4 fruit fly cellular contexts compared by ENCODE assay signal in the genomic region with DNA sequence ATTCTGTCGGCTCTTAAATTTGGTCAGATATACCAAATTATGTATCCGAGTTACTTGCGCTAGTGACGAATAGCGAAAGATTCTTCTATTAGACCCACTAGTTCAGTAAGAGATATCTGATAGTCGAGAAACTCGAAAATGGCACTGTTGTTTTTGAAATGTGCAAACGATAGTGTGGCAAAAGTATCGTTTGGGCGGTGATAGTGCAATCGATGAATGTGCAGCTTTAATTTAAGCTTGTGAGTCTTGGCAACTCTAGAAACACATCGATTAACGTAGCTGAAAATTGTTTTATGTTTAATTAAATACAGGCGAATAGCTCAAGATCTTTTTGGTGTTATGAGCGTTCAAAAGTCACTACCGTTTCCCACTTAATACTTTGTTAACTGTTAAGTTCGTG.
TF ChIP-seq lines count a peak whose summit lies in the region.

Gene STUB1 (plus strand): TSS at position 232 of the 400 bp plus-strand sequence.

- no peak for TF ChIP-seq CTCF in whole organism, embryonic (GFP tag; optimal IDR thresholded peaks at IDR 0.05; lab: Kevin White, UChicago)

TF ChIP-seq in whole organism, adult, 20 proteins besides CTCF, POLR2A, EP300 and RAD21:
- peak; percentile 71 for TF ChIP-seq bab1 (GFP tag; optimal IDR thresholded peaks at IDR 0.05; lab: Kevin White, UChicago)
- peak; percentile 95 for TF ChIP-seq CG14711 (tag; optimal IDR thresholded peaks at IDR 0.05; lab: Kevin White, UChicago)
- TF ChIP-seq CG33017 (tag; optimal IDR thresholded peaks at IDR 0.05; lab: Kevin White, UChicago) = no peak

TF ChIP-seq in whole organism, embryonic, 481 proteins besides CTCF, POLR2A, EP300 and RAD21 (continues in another document):
- TF ChIP-seq CHES-1-like (GFP tag; optimal IDR thresholded peaks at IDR 0.05; lab: Kevin White, UChicago) (peak; percentile 43), row (GFP tag; IDR thresholded peaks at IDR 0.05; lab: Robert Waterston, UW) (peak; percentile 77), Trl (optimal IDR thresholded peaks at IDR 0.05; lab: Kevin White, UChicago) (no peak), Trl (GFP tag; optimal IDR thresholded peaks at IDR 0.05; lab: Kevin White, UChicago) (no peak), unc-4 (GFP tag; IDR thresholded peaks at IDR 0.05; lab: Robert Waterston, UW; ENCODE audit: partially characterized antibody) (peak; percentile 96), zen2 (GFP tag; IDR thresholded peaks at IDR 0.05; lab: Robert Waterston, UW; ENCODE audit: partially characterized antibody) (peak; percentile 99), CG6272 (GFP tag; IDR thresholded peaks at IDR 0.05; lab: Robert Waterston, UW) (peak; percentile 31; the same call in 1 of the 2 replicates), grn (GFP tag; optimal IDR thresholded peaks at IDR 0.05; lab: Kevin White, UChicago) (no peak), onecut (GFP tag; IDR thresholded peaks at IDR 0.05; lab: Robert Waterston, UW) (peak; percentile 51), Xbp1 (GFP tag; optimal IDR thresholded peaks at IDR 0.05; lab: Kevin White, UChicago) (peak; percentile 16), Chrac-16 (GFP tag; optimal IDR thresholded peaks at IDR 0.05; lab: Kevin White, UChicago) (peak; percentile 22), HLH4C (GFP tag; IDR thresholded peaks at IDR 0.05; lab: Robert Waterston, UW; ENCODE audit: partially characterized antibody) (peak; percentile 100), CG30020 (tag; optimal IDR thresholded peaks at IDR 0.05; lab: Kevin White, UChicago) (peak; percentile 62), mam (GFP tag; optimal IDR thresholded peaks at IDR 0.05; lab: Kevin White, UChicago) (peak; percentile 43), CG1602 (GFP tag; optimal IDR thresholded peaks at IDR 0.05; lab: Kevin White, UChicago) (no peak), pfk (GFP tag; optimal IDR thresholded peaks at IDR 0.05; lab: Kevin White, UChicago) (peak; percentile 50), MBD-R2 (GFP tag; IDR thresholded peaks at IDR 0.05; lab: Robert Waterston, UW) (peak; percentile 91), pzg (GFP tag; optimal IDR thresholded peaks at IDR 0.05; lab: Kevin White, UChicago) (peak; percentile 90), B-H2 (GFP tag; optimal IDR thresholded peaks at IDR 0.05; lab: Kevin White, UChicago) (peak; percentile 52), CG14860 (GFP tag; IDR thresholded peaks at IDR 0.05; lab: Robert Waterston, UW; ENCODE audit: partially characterized antibody) (peak; percentile 99), gem (tag; optimal IDR thresholded peaks at IDR 0.05; lab: Kevin White, UChicago) (no peak), Myb (GFP tag; optimal IDR thresholded peaks at IDR 0.05; lab: Kevin White, UChicago) (peak; percentile 81), hkb (optimal IDR thresholded peaks at IDR 0.05; lab: Kevin White, UChicago) (no peak), hkb (GFP tag; IDR thresholded peaks at IDR 0.05; lab: Robert Waterston, UW) (no peak), Dp (GFP tag; optimal IDR thresholded peaks at IDR 0.05; lab: Kevin White, UChicago) (peak; percentile 81), CG7963 (GFP tag; IDR thresholded peaks at IDR 0.05; lab: Robert Waterston, UW; ENCODE audit: partially characterized antibody) (peak; percentile 99)

TF ChIP-seq in whole organism, prepupa, 60 proteins besides CTCF, POLR2A, EP300 and RAD21:
- TF ChIP-seq esn (GFP tag; optimal IDR thresholded peaks at IDR 0.05; lab: Kevin White, UChicago) = peak; percentile 36
- TF ChIP-seq CG31627 (GFP tag; optimal IDR thresholded peaks at IDR 0.05; lab: Kevin White, UChicago) = peak; percentile 8
- TF ChIP-seq net (GFP tag; optimal IDR thresholded peaks at IDR 0.05; lab: Kevin White, UChicago) = no peak
- peak; percentile 14 for TF ChIP-seq fkh (GFP tag; optimal IDR thresholded peaks at IDR 0.05; lab: Kevin White, UChicago)
- TF ChIP-seq CG8319 (GFP tag; optimal IDR thresholded peaks at IDR 0.05; lab: Kevin White, UChicago) = no peak
TF ChIP-seq in whole organism, prepupa: peak in this region for 3.

TF ChIP-seq in whole organism, wandering third instar larva, 38 proteins besides CTCF, POLR2A, EP300 and RAD21:
- TF ChIP-seq brk (GFP tag; optimal IDR thresholded peaks at IDR 0.05; lab: Kevin White, UChicago) = no peak
- no peak for TF ChIP-seq br (GFP tag; optimal IDR thresholded peaks at IDR 0.05; lab: Kevin White, UChicago)
- TF ChIP-seq Hr83 (GFP tag; optimal IDR thresholded peaks at IDR 0.05; lab: Kevin White, UChicago; ENCODE audit: poor library complexity, severe bottlenecking) = peak; percentile 59
- peak; percentile 55 for TF ChIP-seq Jra (GFP tag; optimal IDR thresholded peaks at IDR 0.05; lab: Kevin White, UChicago)
- TF ChIP-seq h (GFP tag; optimal IDR thresholded peaks at IDR 0.05; lab: Kevin White, UChicago) = no peak
- TF ChIP-seq ey (GFP tag; optimal IDR thresholded peaks at IDR 0.05; lab: Kevin White, UChicago) = no peak
- TF ChIP-seq OdsH (GFP tag; optimal IDR thresholded peaks at IDR 0.05; lab: Kevin White, UChicago) = no peak
- no peak for TF ChIP-seq fru (GFP tag; optimal IDR thresholded peaks at IDR 0.05; lab: Kevin White, UChicago)
- no peak for TF ChIP-seq Myc (optimal IDR thresholded peaks at IDR 0.05; lab: Kevin White, UChicago)
- TF ChIP-seq psq (GFP tag; optimal IDR thresholded peaks at IDR 0.05; lab: Kevin White, UChicago) = no peak
- TF ChIP-seq foxo (GFP tag; optimal IDR thresholded peaks at IDR 0.05; lab: Kevin White, UChicago) = no peak
- TF ChIP-seq usp (GFP tag; optimal IDR thresholded peaks at IDR 0.05; lab: Kevin White, UChicago) = no peak
- TF ChIP-seq Dif (GFP tag; optimal IDR thresholded peaks at IDR 0.05; lab: Kevin White, UChicago; ENCODE audit: partially characterized antibody) = no peak
- TF ChIP-seq GATAd (GFP tag; optimal IDR thresholded peaks at IDR 0.05; lab: Kevin White, UChicago) = no peak
- TF ChIP-seq Hr78 (GFP tag; optimal IDR thresholded peaks at IDR 0.05; lab: Kevin White, UChicago) = no peak
- peak; percentile 17 for TF ChIP-seq woc (GFP tag; optimal IDR thresholded peaks at IDR 0.05; lab: Kevin White, UChicago)
- TF ChIP-seq dl (GFP tag; optimal IDR thresholded peaks at IDR 0.05; lab: Kevin White, UChicago; ENCODE audit: insufficient read depth in 1 of 2, partially characterized antibody in 2 of 2) = no peak
- no peak for TF ChIP-seq lola (GFP tag; optimal IDR thresholded peaks at IDR 0.05; lab: Kevin White, UChicago)
- no peak for TF ChIP-seq CrebA (GFP tag; optimal IDR thresholded peaks at IDR 0.05; lab: Kevin White, UChicago; ENCODE audit: borderline replicate concordance)
- TF ChIP-seq Dfd (GFP tag; optimal IDR thresholded peaks at IDR 0.05; lab: Kevin White, UChicago) = no peak
- TF ChIP-seq N (GFP tag; optimal IDR thresholded peaks at IDR 0.05; lab: Kevin White, UChicago) = no peak
- no peak for TF ChIP-seq sage (GFP tag; optimal IDR thresholded peaks at IDR 0.05; lab: Kevin White, UChicago)
- no peak for TF ChIP-seq dmrt93B (GFP tag; optimal IDR thresholded peaks at IDR 0.05; lab: Kevin White, UChicago)
- no peak for TF ChIP-seq CG9705 (GFP tag; optimal IDR thresholded peaks at IDR 0.05; lab: Kevin White, UChicago)
- no peak for TF ChIP-seq pan (optimal IDR thresholded peaks at IDR 0.05; lab: Kevin White, UChicago)
- TF ChIP-seq sv (GFP tag; optimal IDR thresholded peaks at IDR 0.05; lab: Kevin White, UChicago) = no peak
- no peak for TF ChIP-seq tai (GFP tag; optimal IDR thresholded peaks at IDR 0.05; lab: Kevin White, UChicago)
- no peak for TF ChIP-seq jim (GFP tag; optimal IDR thresholded peaks at IDR 0.05; lab: Kevin White, UChicago)
- no peak for TF ChIP-seq Rel (GFP tag; optimal IDR thresholded peaks at IDR 0.05; lab: Kevin White, UChicago)
- no peak for TF ChIP-seq Rel (tag; optimal IDR thresholded peaks at IDR 0.05; lab: Kevin White, UChicago)
- no peak for TF ChIP-seq dsf (GFP tag; optimal IDR thresholded peaks at IDR 0.05; lab: Kevin White, UChicago; ENCODE audit: borderline replicate concordance)
- peak; percentile 70 for TF ChIP-seq Hnf4 (GFP tag; optimal IDR thresholded peaks at IDR 0.05; lab: Kevin White, UChicago)
- no peak for TF ChIP-seq Vsx2 (GFP tag; optimal IDR thresholded peaks at IDR 0.05; lab: Kevin White, UChicago; ENCODE audit: partially characterized antibody)
- no peak for TF ChIP-seq Abd-B (GFP tag; optimal IDR thresholded peaks at IDR 0.05; lab: Kevin White, UChicago)
- no peak for TF ChIP-seq Sp1 (GFP tag; optimal IDR thresholded peaks at IDR 0.05; lab: Kevin White, UChicago)
